Fruit fly (Drosophila melanogaster): ENCODE data around the gene CG43886.

DNA sequence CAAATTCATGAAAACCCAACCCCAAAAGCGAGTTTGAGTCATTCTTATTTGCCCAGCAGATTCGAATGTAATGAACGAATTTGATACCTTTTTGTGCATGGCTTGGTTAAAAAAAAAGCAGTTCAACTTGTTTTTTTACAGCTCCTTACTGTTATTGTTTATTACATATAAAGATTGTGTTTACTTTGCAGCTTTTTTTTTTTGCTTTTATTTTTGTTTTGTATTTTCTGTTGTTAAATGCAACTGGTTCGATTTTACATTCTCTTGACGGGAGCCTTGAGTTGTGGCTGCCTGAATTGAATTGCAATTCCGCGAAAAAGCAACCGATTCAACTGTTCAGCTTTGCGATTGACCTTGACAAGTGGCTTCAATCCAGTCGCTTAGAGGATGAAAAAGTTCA is 5.0 kb downstream of the CG43886 start:
- TF ChIP-seq Myc (optimal IDR thresholded peaks at IDR 0.05) (no peak), Sin3A (optimal IDR thresholded peaks at IDR 0.05) (no peak)

Data from Kc167 (cell line).